Fruit fly (Drosophila melanogaster): ENCODE data around the gene Pgm1.

- TF ChIP-seq h (optimal IDR thresholded peaks at IDR 0.05), result no peak
- no peak for TF ChIP-seq Myc (optimal IDR thresholded peaks at IDR 0.05)
- no peak for TF ChIP-seq insv (optimal IDR thresholded peaks at IDR 0.05)
Measured at dm6 chr3L:16153089-16153488, 24.8 kb upstream of the Pgm1 start.
